Worm (Caenorhabditis elegans) whole organism, midembryonic: ENCODE data around the gene clec-55.

ENCODE experiments used
- T22C8.4 ChIP-seq: fragments of 200-800 bp; sonication (Bioruptor generic); IDR thresholded peaks from 2 replicates; pipeline ENCODE4 v1.3.6; 2022; ENCODE audit warnings: missing genetic modification characterization, missing compliant biosample characterization
- cog-1 ChIP-seq: sonication (generic microtip); optimal IDR thresholded peaks from 2 replicates; lab custom pipeline; 2016; ENCODE audit warnings: missing genetic modification characterization, missing compliant biosample characterization
- flt-1 ChIP-seq: fragments of 200-800 bp; sonication (Bioruptor generic); IDR thresholded peaks from 2 replicates; pipeline ENCODE4 v1.3.6; 2022; ENCODE audit warnings: missing genetic modification characterization, missing compliant biosample characterization
- klf-2 ChIP-seq: fragments of 200-800 bp; sonication (Bioruptor generic); conservative IDR thresholded peaks from 2 replicates; pipeline ENCODE4 v1.3.6; 2022; ENCODE audit warnings: missing genetic modification reagents, missing genetic modification characterization, missing compliant biosample characterization
- med-1 ChIP-seq: sonication (generic microtip); optimal IDR thresholded peaks from 2 replicates; lab custom pipeline; 2017; ENCODE audit warnings: missing genetic modification characterization, mild to moderate bottlenecking, missing compliant biosample characterization, antibody characterized with exemption, missing genetic modification reagents; ENCODE audit not compliant: insufficient read depth
- ref-1 ChIP-seq: fragments of 200-800 bp; sonication (Bioruptor generic); conservative IDR thresholded peaks from 2 replicates; pipeline ENCODE4 v1.3.6; 2022; ENCODE audit warnings: missing genetic modification reagents, missing genetic modification characterization, missing compliant biosample characterization
- tab-1 ChIP-seq: fragments of 200-800 bp; sonication (Bioruptor generic); IDR thresholded peaks from 2 replicates; pipeline ENCODE4 v1.3.6; 2022; ENCODE audit warnings: missing genetic modification characterization, missing compliant biosample characterization
- ztf-23 ChIP-seq: fragments of 200-800 bp; sonication (Bioruptor generic); IDR thresholded peaks from 2 replicates; pipeline ENCODE4 v1.3.6; 2022; ENCODE audit warnings: missing genetic modification reagents, missing genetic modification characterization, missing compliant biosample characterization
- ztf-29 ChIP-seq: fragments of 200-800 bp; sonication (Bioruptor generic); IDR thresholded peaks from 2 replicates; pipeline ENCODE4 v1.3.6; 2022; ENCODE audit warnings: missing genetic modification reagents, missing genetic modification characterization, missing compliant biosample characterization

Gene clec-55

DNA sequence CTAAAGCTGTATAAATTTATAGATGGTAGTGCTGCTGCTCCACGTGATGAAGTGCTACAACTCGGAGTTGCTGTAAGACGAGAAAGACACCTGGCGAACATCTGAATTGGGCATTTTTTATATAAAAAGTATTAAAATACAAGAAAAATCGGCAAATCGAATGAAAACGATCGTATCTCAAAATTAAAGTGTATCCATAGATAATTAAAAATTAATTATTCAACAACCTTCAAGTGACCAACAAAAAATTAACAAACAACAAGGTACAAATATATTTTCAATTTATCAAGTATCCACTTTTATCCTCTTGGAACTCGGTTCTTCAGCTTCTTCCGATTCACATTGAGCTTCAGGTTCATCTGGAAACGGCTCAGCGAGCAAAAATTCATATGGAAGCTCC, 40.2 kb downstream of the clec-55 start, which contains the start of gene R02D5.8:
Gene R02D5.8 (minus strand): TSS at position 101 of the 400 bp plus-strand sequence.
- TF ChIP-seq cog-1, result no peak

DNA sequence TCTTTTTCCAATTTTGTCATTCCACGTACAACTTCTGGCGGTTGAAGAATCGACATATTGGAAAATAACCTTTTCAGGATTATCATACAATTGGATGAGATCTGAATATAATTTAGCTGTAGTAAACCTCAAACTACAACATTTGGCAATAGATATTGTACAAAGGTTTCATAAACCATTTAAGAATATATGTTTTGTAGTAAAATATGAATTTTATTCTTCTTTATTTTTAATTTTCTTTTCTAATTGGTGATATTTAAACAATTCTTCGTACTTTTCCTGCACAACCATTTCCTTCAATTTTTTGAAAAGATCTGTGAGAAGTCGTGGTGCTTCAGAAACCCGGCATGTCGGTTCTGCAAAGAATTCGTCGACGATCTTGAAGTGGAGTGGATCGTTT, 41.9 kb downstream of the clec-55 start, which contains the start of gene C53A5.17:
Gene C53A5.17 (minus strand): TSS at position 101 of the 400 bp plus-strand sequence.
- no peak for TF ChIP-seq ref-1 (GFP tag; lab: Robert Waterston, UW)
- no peak for TF ChIP-seq med-1 (GFP tag; lab: Kevin White, UChicago)
- TF ChIP-seq cog-1, result no peak

DNA sequence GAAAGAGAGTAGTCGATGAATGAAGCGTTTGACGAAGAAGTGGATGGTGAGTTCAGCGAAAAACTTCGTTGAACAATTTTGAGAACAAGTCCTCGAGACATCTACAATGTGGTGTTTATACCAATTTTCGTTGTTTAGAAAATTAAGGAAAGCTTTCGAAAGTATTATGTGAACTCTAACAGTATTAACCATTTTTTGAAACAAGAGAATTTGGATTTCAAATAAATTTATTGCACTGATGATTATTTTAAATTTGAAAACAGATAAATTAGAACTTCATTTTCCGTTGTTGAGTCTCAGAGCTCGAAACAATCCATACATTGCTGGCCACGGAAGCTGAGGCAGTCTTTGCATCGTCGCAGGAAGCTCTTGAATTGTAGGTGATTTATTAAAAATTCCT, 43.4 kb downstream of the clec-55 start, which contains the start of gene C53A5.16:
Gene C53A5.16 (minus strand): TSS at position 101 of the 400 bp plus-strand sequence.
- TF ChIP-seq flt-1 (GFP tag; lab: Robert Waterston, UW) (no peak), cog-1 (no peak), ref-1 (GFP tag; lab: Robert Waterston, UW) (no peak), klf-2 (GFP tag; lab: Robert Waterston, UW) (no peak), tab-1 (GFP tag; lab: Robert Waterston, UW) (no peak), med-1 (GFP tag; lab: Kevin White, UChicago) (no peak), T22C8.4 (GFP tag; lab: Robert Waterston, UW) (no peak), ztf-23 (GFP tag; lab: Robert Waterston, UW) (no peak), ztf-29 (no peak)

DNA sequence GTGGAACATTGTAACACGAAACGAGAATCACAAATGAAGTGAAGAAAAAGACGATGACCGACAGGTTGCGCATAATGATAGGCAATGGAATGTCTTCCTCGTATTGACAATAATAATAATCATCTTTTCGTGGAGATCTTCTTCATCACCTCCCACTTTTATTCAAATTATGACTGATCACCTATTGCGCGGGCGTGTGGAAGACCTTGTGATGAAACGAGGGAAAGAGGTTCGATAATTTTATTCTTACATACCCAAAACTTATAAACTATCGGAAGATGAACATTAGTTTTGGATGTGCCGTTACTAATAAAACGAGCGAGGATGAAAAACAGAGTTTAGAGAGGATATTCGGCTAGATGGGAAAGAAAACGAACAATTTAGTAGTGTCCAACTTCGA, 44.0 kb downstream of the clec-55 start, which contains the start of gene C53A5.2:
Gene C53A5.2 (minus strand): TSS at position 101 of the 400 bp plus-strand sequence.
- TF ChIP-seq klf-2 (GFP tag; lab: Robert Waterston, UW) (no peak), tab-1 (GFP tag; lab: Robert Waterston, UW) (no peak), flt-1 (GFP tag; lab: Robert Waterston, UW) (no peak), T22C8.4 (GFP tag; lab: Robert Waterston, UW) (no peak), med-1 (GFP tag; lab: Kevin White, UChicago) (no peak)

DNA sequence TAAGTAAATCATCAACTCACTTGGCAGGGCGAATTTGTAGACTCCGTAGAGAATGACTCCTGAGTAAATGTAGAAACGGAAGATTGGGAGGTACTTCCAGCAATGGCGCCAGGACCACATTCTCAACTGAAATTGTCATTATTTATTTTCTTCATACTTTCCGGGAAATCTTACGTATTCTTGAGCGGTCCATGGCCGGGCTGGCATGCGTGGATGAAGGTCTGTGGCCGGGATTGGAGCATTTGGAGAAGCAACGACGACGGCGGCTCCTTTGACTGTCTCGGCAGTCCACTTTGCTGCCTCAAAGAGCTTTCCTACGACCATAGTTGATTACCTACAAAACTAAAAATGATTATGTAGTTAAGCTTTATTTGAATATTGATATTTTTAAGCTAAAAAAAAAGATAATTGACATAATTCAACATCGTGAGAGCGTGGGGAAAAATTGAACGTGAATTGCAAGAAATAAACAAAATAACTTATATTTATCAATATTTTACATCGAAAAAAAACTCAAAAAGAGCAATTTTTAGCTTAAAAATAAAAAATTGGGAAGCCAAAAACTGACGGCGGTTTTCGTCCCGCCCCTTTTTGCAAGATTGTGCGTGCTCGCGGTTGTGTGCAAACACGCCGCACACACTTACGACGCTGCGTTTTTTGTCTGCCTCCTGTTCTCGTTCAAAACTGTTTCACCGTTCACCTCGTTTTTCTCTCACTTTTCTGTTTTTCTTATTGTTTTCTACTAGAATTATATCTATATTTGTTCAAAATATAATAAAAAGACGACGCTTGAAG, 44.9 kb downstream of the clec-55 start, which contains the start of gene ril-1:
Gene ril-1 (minus strand): TSS at position 342 of the 795 bp plus-strand sequence.
- TF ChIP-seq ztf-29 (no peak), klf-2 (GFP tag; lab: Robert Waterston, UW) (no peak), ztf-23 (GFP tag; lab: Robert Waterston, UW) (peak; percentile 65), cog-1 (no peak), flt-1 (GFP tag; lab: Robert Waterston, UW) (no peak), tab-1 (GFP tag; lab: Robert Waterston, UW) (0 out of 2 replicates have a peak, but pooled peaks have one; percentile 16), ref-1 (GFP tag; lab: Robert Waterston, UW) (no peak), med-1 (GFP tag; lab: Kevin White, UChicago) (peak; percentile 63), T22C8.4 (GFP tag; lab: Robert Waterston, UW) (no peak)

DNA sequence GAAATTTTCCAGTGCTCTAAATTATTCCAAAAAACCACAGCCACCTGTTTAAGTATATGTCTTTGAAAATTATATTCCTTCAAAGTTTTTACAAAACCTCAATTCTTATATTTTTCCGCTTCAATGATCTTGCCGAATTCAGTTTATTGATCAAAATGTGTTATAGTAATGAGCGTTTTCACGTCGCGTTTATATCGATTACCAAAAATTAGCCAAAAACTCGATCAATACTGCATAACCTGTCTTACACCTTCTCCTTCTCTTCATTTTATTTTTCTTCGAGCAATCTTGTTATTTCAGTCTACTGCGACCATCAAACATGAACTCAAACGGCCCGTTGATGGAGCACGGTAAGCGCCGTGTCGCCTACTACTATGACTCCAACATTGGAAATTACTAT, 46.0 kb downstream of the clec-55 start, which contains the start of gene hda-1:
Gene hda-1 (plus strand): TSS at position 301 of the 400 bp plus-strand sequence.
- TF ChIP-seq tab-1 (GFP tag; lab: Robert Waterston, UW) (no peak), ztf-29 (no peak), ref-1 (GFP tag; lab: Robert Waterston, UW) (no peak), ztf-23 (GFP tag; lab: Robert Waterston, UW) (no peak), flt-1 (GFP tag; lab: Robert Waterston, UW) (no peak), cog-1 (no peak)

- no peak for TF ChIP-seq tab-1 (GFP tag; lab: Robert Waterston, UW)
- no peak for TF ChIP-seq ref-1 (GFP tag; lab: Robert Waterston, UW)
- TF ChIP-seq cog-1, result no peak
- no peak for TF ChIP-seq T22C8.4 (GFP tag; lab: Robert Waterston, UW)
- TF ChIP-seq ztf-23 (GFP tag; lab: Robert Waterston, UW), result no peak
- TF ChIP-seq klf-2 (GFP tag; lab: Robert Waterston, UW), result no peak
- no peak for TF ChIP-seq med-1 (GFP tag; lab: Kevin White, UChicago)
- TF ChIP-seq ztf-29, result no peak
- no peak for TF ChIP-seq flt-1 (GFP tag; lab: Robert Waterston, UW)
Observed at ce11 chrV:14527210-14527609, 48.1 kb downstream of the clec-55 start.

DNA sequence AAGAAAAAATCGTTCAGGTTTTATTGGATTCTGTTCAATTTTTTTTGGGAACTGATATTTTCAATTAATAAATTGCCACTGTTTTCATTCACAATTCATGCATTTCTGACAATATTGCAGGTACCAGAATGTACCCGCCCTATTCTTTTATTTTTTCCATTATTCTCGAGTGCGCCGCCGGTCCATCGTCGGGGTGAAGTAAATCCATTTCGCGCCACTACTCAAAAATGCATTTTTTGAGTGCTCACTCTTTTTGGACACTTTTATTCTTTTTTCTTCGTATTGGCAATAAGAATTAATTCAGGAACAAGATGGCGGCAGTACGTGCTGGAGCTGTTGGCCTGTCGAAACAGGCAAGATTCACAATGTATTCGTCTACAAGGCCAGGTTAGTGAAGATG, 51.7 kb downstream of the clec-55 start, which contains the start of gene kcnl-4:
Gene kcnl-4 (plus strand): TSS at position 301 of the 400 bp plus-strand sequence.
- TF ChIP-seq med-1 (GFP tag; lab: Kevin White, UChicago) (no peak), flt-1 (GFP tag; lab: Robert Waterston, UW) (no peak), cog-1 (no peak), T22C8.4 (GFP tag; lab: Robert Waterston, UW) (no peak), ztf-29 (no peak), klf-2 (GFP tag; lab: Robert Waterston, UW) (no peak), ztf-23 (GFP tag; lab: Robert Waterston, UW) (no peak), ref-1 (GFP tag; lab: Robert Waterston, UW) (no peak), tab-1 (GFP tag; lab: Robert Waterston, UW) (no peak)
